Worm (Caenorhabditis elegans) whole organism, midembryonic: ENCODE measurements around the gene ldp-1.

Source experiments
- T22C8.4 ChIP-seq: fragments of 200-800 bp; sonication (Bioruptor generic); IDR thresholded peaks from 2 replicates; pipeline ENCODE4 v1.3.6; 2022; ENCODE audit warnings: missing genetic modification characterization, missing compliant biosample characterization
- cog-1 ChIP-seq: sonication (generic microtip); optimal IDR thresholded peaks from 2 replicates; lab custom pipeline; 2016; ENCODE audit warnings: missing genetic modification characterization, missing compliant biosample characterization
- flt-1 ChIP-seq: fragments of 200-800 bp; sonication (Bioruptor generic); IDR thresholded peaks from 2 replicates; pipeline ENCODE4 v1.3.6; 2022; ENCODE audit warnings: missing genetic modification characterization, missing compliant biosample characterization
- tab-1 ChIP-seq: fragments of 200-800 bp; sonication (Bioruptor generic); IDR thresholded peaks from 2 replicates; pipeline ENCODE4 v1.3.6; 2022; ENCODE audit warnings: missing genetic modification characterization, missing compliant biosample characterization
- ztf-23 ChIP-seq: fragments of 200-800 bp; sonication (Bioruptor generic); IDR thresholded peaks from 2 replicates; pipeline ENCODE4 v1.3.6; 2022; ENCODE audit warnings: missing genetic modification reagents, missing genetic modification characterization, missing compliant biosample characterization

- no peak for TF ChIP-seq T22C8.4 (GFP tag; lab: Robert Waterston, UW)
- no peak for TF ChIP-seq flt-1 (GFP tag; lab: Robert Waterston, UW)
- no peak for TF ChIP-seq cog-1
- TF ChIP-seq tab-1 (GFP tag; lab: Robert Waterston, UW): no peak
- TF ChIP-seq ztf-23 (GFP tag; lab: Robert Waterston, UW): no peak
Observed at ce11 chrV:2153274-2153673, 25.9 kb downstream of the ldp-1 start, which contains the start of gene srbc-23.
